Worm (Caenorhabditis elegans): ENCODE measurements around the gene ddo-3.

The ddo-3 gene

DNA sequence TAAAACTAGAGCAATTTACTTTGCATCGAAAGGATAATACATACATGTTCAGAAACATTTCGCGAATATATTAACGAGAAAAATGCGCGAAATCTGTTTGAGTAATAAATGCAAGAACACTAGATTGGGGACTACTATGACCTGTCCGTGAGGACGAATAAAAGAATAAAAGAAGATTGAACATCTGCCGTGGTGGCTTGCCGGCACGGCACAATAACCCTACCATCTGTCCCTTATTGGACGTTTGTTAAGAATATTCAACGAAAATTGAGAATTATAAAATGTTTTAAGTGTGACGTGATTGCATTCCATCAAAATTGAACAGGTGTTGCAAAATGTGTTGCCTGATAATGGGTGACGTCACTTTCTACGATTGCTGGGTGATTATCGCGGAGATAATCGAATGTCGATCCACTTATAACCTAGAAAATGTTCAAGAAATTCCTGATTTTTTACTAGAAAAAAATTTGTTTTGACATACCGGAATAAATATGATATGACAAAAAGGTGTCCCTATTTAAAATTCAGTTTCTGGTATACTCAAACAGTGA, 17.9 kb downstream of the ddo-3 start (continued):
- TF ChIP-seq lin-26 (GFP tag; IDR thresholded peaks at IDR 0.05) (no peak), nfyb-1 (GFP tag; IDR thresholded peaks at IDR 0.05) (0 out of 2 replicates have a peak, but pooled peaks have one; percentile 30), C17E4.6 (GFP tag; IDR thresholded peaks at IDR 0.05) (no peak), ztf-26 (tag; optimal IDR thresholded peaks at IDR 0.05) (no peak)

- no peak for TF ChIP-seq ccch-3 (GFP tag; optimal IDR thresholded peaks at IDR 0.05)
- peak; percentile 79 for TF ChIP-seq K11D2.4 (GFP tag; IDR thresholded peaks at IDR 0.05)
- TF ChIP-seq madf-8 (GFP tag; conservative IDR thresholded peaks at IDR 0.05): no peak
- no peak for TF ChIP-seq nfya-1 (tag; optimal IDR thresholded peaks at IDR 0.05; ENCODE audit: borderline replicate concordance, insufficient read depth)
- TF ChIP-seq tlf-1 (GFP tag; optimal IDR thresholded peaks at IDR 0.05): peak; percentile 85
- no peak for TF ChIP-seq hlh-12 (tag; optimal IDR thresholded peaks at IDR 0.05)
- no peak for TF ChIP-seq ceh-91 (GFP tag; IDR thresholded peaks at IDR 0.05)
- TF ChIP-seq fkh-3 (tag; optimal IDR thresholded peaks at IDR 0.05): peak; percentile 51
- TF ChIP-seq snpc-1.1 (tag; optimal IDR thresholded peaks at IDR 0.05; ENCODE audit: insufficient read depth): peak; percentile 6
- peak; percentile 72 for TF ChIP-seq dox-1 (GFP tag; IDR thresholded peaks at IDR 0.05)
- peak in 1 of 2 experiments; percentile 59 for TF ChIP-seq rec-8 (tag; optimal IDR thresholded peaks at IDR 0.05)
- peak; percentile 29 for TF ChIP-seq efl-1 (GFP tag; optimal IDR thresholded peaks at IDR 0.05)
- TF ChIP-seq zim-3 (tag; optimal IDR thresholded peaks at IDR 0.05): peak; percentile 60
- TF ChIP-seq sdz-38 (tag; optimal IDR thresholded peaks at IDR 0.05): no peak
- TF ChIP-seq dpl-1 (GFP tag; optimal IDR thresholded peaks at IDR 0.05): peak; percentile 13
- peak; percentile 90 for TF ChIP-seq B0336.3 (GFP tag; IDR thresholded peaks at IDR 0.05)
- TF ChIP-seq tbp1 (GFP tag; optimal IDR thresholded peaks at IDR 0.05): peak; percentile 62
- no peak for TF ChIP-seq ets-4 (GFP tag; optimal IDR thresholded peaks at IDR 0.05)
- TF ChIP-seq ZK185.1 (tag; optimal IDR thresholded peaks at IDR 0.05; ENCODE audit: poor library complexity, severe bottlenecking): peak; percentile 63
- peak; percentile 88 for TF ChIP-seq athp-1 (tag; optimal IDR thresholded peaks at IDR 0.05)
- no peak for TF ChIP-seq mxl-1 (tag; optimal IDR thresholded peaks at IDR 0.05)
- TF ChIP-seq hmg-1.2 (GFP tag; IDR thresholded peaks at IDR 0.05): peak; percentile 83
- TF ChIP-seq unc-130 (GFP tag; optimal IDR thresholded peaks at IDR 0.05): peak; percentile 24
- peak; percentile 54 for TF ChIP-seq die-1 (tag; optimal IDR thresholded peaks at IDR 0.05)
- TF ChIP-seq ceh-79 (tag; optimal IDR thresholded peaks at IDR 0.05): peak; percentile 53
- TF ChIP-seq let-526 (GFP tag; IDR thresholded peaks at IDR 0.05): no peak
- no peak for TF ChIP-seq lag-1 (GFP tag; IDR thresholded peaks at IDR 0.05)
- TF ChIP-seq B0035.1 (tag; optimal IDR thresholded peaks at IDR 0.05): peak; percentile 82
- TF ChIP-seq akir-1 (GFP tag; optimal IDR thresholded peaks at IDR 0.05): no peak
- TF ChIP-seq ztf-6 (GFP tag; IDR thresholded peaks at IDR 0.05): no peak
- TF ChIP-seq nfya-2 (GFP tag; IDR thresholded peaks at IDR 0.05): no peak
- no peak for TF ChIP-seq nhr-179 (tag; optimal IDR thresholded peaks at IDR 0.05)
- TF ChIP-seq lsy-27 (tag; optimal IDR thresholded peaks at IDR 0.05; ENCODE audit: borderline replicate concordance, insufficient read depth): no peak
- TF ChIP-seq egrh-3 (GFP tag; IDR thresholded peaks at IDR 0.05): peak; percentile 32; the same call in 1 of the 2 replicates
- TF ChIP-seq F23B12.7 (tag; optimal IDR thresholded peaks at IDR 0.05; ENCODE audit: insufficient read depth): no peak
- TF ChIP-seq madf-3 (GFP tag; IDR thresholded peaks at IDR 0.05): peak; percentile 86
- TF ChIP-seq ekl-4 (GFP tag; IDR thresholded peaks at IDR 0.05): peak; percentile 87
- TF ChIP-seq F10E7.11 (tag; optimal IDR thresholded peaks at IDR 0.05): peak; percentile 74
- peak; percentile 88 for TF ChIP-seq nfyb-1 (GFP tag; IDR thresholded peaks at IDR 0.05)
- TF ChIP-seq F57C9.4 (tag; optimal IDR thresholded peaks at IDR 0.05): peak; percentile 86
- peak; percentile 89 for TF ChIP-seq Y53G8AR.9 (GFP tag; conservative IDR thresholded peaks at IDR 0.05)
- peak; percentile 40 for TF ChIP-seq nhr-80 (tag; optimal IDR thresholded peaks at IDR 0.05)
- peak; percentile 60 for TF ChIP-seq T07F8.4 (tag; optimal IDR thresholded peaks at IDR 0.05)
These were observed 18.4 kb downstream of the ddo-3 start for ce11 chrIII:6606022-6606467.
